Worm (Caenorhabditis elegans) whole organism, late embryonic: ENCODE results near the gene T28C12.6.

Source experiments
- C38D4.7 ChIP-seq: fragments of 200-800 bp; sonication (Bioruptor generic); optimal IDR thresholded peaks from 2 replicates; lab custom pipeline; 2018; ENCODE audit warnings: mild to moderate bottlenecking, missing genetic modification characterization, moderate library complexity, missing compliant biosample characterization
- F13H6.1 ChIP-seq: sonication (generic microtip); optimal IDR thresholded peaks from 2 replicates; lab custom pipeline; 2016; ENCODE audit warnings: missing genetic modification characterization, missing compliant biosample characterization
- T23F11.4 ChIP-seq: fragments of 200-800 bp; sonication (Bioruptor generic); optimal IDR thresholded peaks from 2 replicates; lab custom pipeline; 2018; ENCODE audit warnings: mild to moderate bottlenecking, missing genetic modification characterization, missing compliant biosample characterization
- ahr-1 ChIP-seq: sonication (generic microtip); optimal IDR thresholded peaks from 2 replicates; lab custom pipeline; 2016; ENCODE audit warnings: missing genetic modification characterization, missing compliant biosample characterization
- ceh-45 ChIP-seq: fragments of 200-800 bp; sonication (Bioruptor generic); IDR thresholded peaks from 2 replicates; pipeline ENCODE4 v1.3.6; 2022; ENCODE audit warnings: missing genetic modification reagents, missing genetic modification characterization, missing compliant biosample characterization
- dmd-4 ChIP-seq: sonication (generic microtip); optimal IDR thresholded peaks from 2 replicates; lab custom pipeline; 2016; ENCODE audit warnings: borderline replicate concordance, missing genetic modification characterization, missing compliant biosample characterization
- fkh-6 ChIP-seq: sonication (generic microtip); optimal IDR thresholded peaks from 2 replicates; lab custom pipeline; 2016; ENCODE audit warnings: missing genetic modification characterization, missing compliant biosample characterization
- gmeb-2 ChIP-seq: sonication (generic microtip); optimal IDR thresholded peaks from 2 replicates; lab custom pipeline; 2016; ENCODE audit warnings: missing genetic modification characterization, inconsistent platforms, missing compliant biosample characterization
- hlh-15 ChIP-seq: sonication (generic microtip); optimal IDR thresholded peaks from 2 replicates; lab custom pipeline; 2016; ENCODE audit warnings: missing genetic modification characterization, missing compliant biosample characterization
- lin-11 ChIP-seq: fragments of 200-800 bp; sonication (Bioruptor generic); optimal IDR thresholded peaks from 2 replicates; lab custom pipeline; 2018; ENCODE audit warnings: mild to moderate bottlenecking, missing genetic modification characterization, missing compliant biosample characterization
- mec-3 ChIP-seq: sonication (generic microtip); optimal IDR thresholded peaks from 2 replicates; lab custom pipeline; 2016; ENCODE audit warnings: borderline replicate concordance, missing genetic modification characterization, missing compliant biosample characterization
- nfya-1 ChIP-seq: sonication (generic microtip); optimal IDR thresholded peaks from 2 replicates; lab custom pipeline; 2017; ENCODE audit warnings: missing genetic modification characterization, mild to moderate bottlenecking, missing compliant biosample characterization, antibody characterized with exemption, moderate library complexity
- nhr-232 ChIP-seq: sonication (generic microtip); optimal IDR thresholded peaks from 2 replicates; lab custom pipeline; 2016; ENCODE audit warnings: missing genetic modification characterization, missing compliant biosample characterization
- odd-2 ChIP-seq: sonication (generic microtip); optimal IDR thresholded peaks from 2 replicates; lab custom pipeline; 2017; ENCODE audit warnings: antibody characterized with exemption, mild to moderate bottlenecking, missing genetic modification characterization, missing compliant biosample characterization
- pat-9 ChIP-seq: fragments of 200-800 bp; sonication (Bioruptor generic); optimal IDR thresholded peaks from 2 replicates; lab custom pipeline; 2018; ENCODE audit warnings: mild to moderate bottlenecking, missing genetic modification characterization, moderate library complexity, missing compliant biosample characterization
- sox-4 ChIP-seq: sonication (generic microtip); optimal IDR thresholded peaks from 2 replicates; lab custom pipeline; 2017; ENCODE audit warnings: mild to moderate bottlenecking, missing genetic modification characterization, inconsistent platforms, missing compliant biosample characterization
- tbx-2 ChIP-seq: sonication (generic microtip); optimal IDR thresholded peaks from 2 replicates; lab custom pipeline; 2016; ENCODE audit warnings: missing genetic modification characterization, missing compliant biosample characterization
- ttx-3 ChIP-seq: sonication (generic microtip); optimal IDR thresholded peaks from 2 replicates; lab custom pipeline; 2016; ENCODE audit warnings: missing genetic modification reagents, missing genetic modification characterization, missing compliant biosample characterization

T28C12.6 gene

ce11 chrV:6286343-6286742 is 49.6 kb downstream of the T28C12.6 start, which contains the start of gene srn-1:
srn-1 (minus strand) TSS chrV:6286443.
- no peak for TF ChIP-seq pat-9 (tag; lab: Kevin White, UChicago)
- TF ChIP-seq C38D4.7 (GFP tag; lab: Kevin White, UChicago): no peak
- TF ChIP-seq fkh-6 (tag; lab: Kevin White, UChicago): no peak
- no peak for TF ChIP-seq tbx-2 (tag; lab: Kevin White, UChicago)
- TF ChIP-seq lin-11: no peak
- TF ChIP-seq mec-3 (tag; lab: Kevin White, UChicago): no peak
- TF ChIP-seq hlh-15 (tag; lab: Kevin White, UChicago): no peak
- TF ChIP-seq ahr-1: no peak
- no peak for TF ChIP-seq F13H6.1 (tag; lab: Kevin White, UChicago)
- TF ChIP-seq ttx-3 (tag; lab: Kevin White, UChicago): no peak
- no peak for TF ChIP-seq ceh-45
- no peak for TF ChIP-seq gmeb-2 (tag; lab: Kevin White, UChicago)
- TF ChIP-seq dmd-4 (tag; lab: Kevin White, UChicago): no peak
- TF ChIP-seq sox-4 (tag; lab: Kevin White, UChicago): no peak
- TF ChIP-seq odd-2 (tag; lab: Kevin White, UChicago): no peak
- no peak for TF ChIP-seq nfya-1 (tag; lab: Kevin White, UChicago)
- no peak for TF ChIP-seq T23F11.4 (GFP tag; lab: Kevin White, UChicago)
- TF ChIP-seq nhr-232: no peak
- TF ChIP-seq, all 69 proteins: peak for 0
